Worm (Caenorhabditis elegans): ENCODE results near the gene cwp-4.

ce11 chrV:5090386-5090785 is 37.0 kb downstream of the cwp-4 start:
- TF ChIP-seq tra-4 (tag; optimal IDR thresholded peaks at IDR 0.05) (no peak), hmbx-1 (tag; optimal IDR thresholded peaks at IDR 0.05) (no peak), aly-1 (tag; optimal IDR thresholded peaks at IDR 0.05) (no peak), ama-1 (optimal IDR thresholded peaks at IDR 0.05) (no peak), scrt-1 (GFP tag; IDR thresholded peaks at IDR 0.05) (no peak), ceh-36 (tag; optimal IDR thresholded peaks at IDR 0.05) (no peak), flt-1 (GFP tag; IDR thresholded peaks at IDR 0.05) (no peak), hmg-4 (GFP tag; optimal IDR thresholded peaks at IDR 0.05) (no peak), B0310.2 (tag; optimal IDR thresholded peaks at IDR 0.05) (no peak), sea-1 (GFP tag; conservative IDR thresholded peaks at IDR 0.05) (no peak), ceh-13 (GFP tag; optimal IDR thresholded peaks at IDR 0.05) (no peak), ets-7 (tag; optimal IDR thresholded peaks at IDR 0.05) (no peak), tbx-11 (GFP tag; IDR thresholded peaks at IDR 0.05) (no peak)

Data from whole organism, early embryonic.